Fruit fly (Drosophila melanogaster) whole organism, embryonic: ENCODE data around the gene CG2493.

Source experiments
- CG10565 ChIP-seq: fragments of 200-800 bp; sonication (Bioruptor generic); optimal IDR thresholded peaks from 3 replicates; lab custom pipeline; 2016; ENCODE audit warnings: missing biosample characterization, mild to moderate bottlenecking, missing genetic modification characterization
- CG12104 ChIP-seq: fragments of 200-800 bp; sonication (Bioruptor generic); optimal IDR thresholded peaks from 3 replicates; lab custom pipeline; 2016; ENCODE audit warnings: missing biosample characterization, missing genetic modification characterization
- CG12659 ChIP-seq: fragments of 200-800 bp; sonication (Bioruptor generic); optimal IDR thresholded peaks from 3 replicates; lab custom pipeline; 2017; ENCODE audit warnings: mild to moderate bottlenecking, missing biosample characterization, missing genetic modification reagents, missing genetic modification characterization
- CG15269 ChIP-seq: fragments of 200-800 bp; sonication (Bioruptor generic); optimal IDR thresholded peaks from 2 replicates; lab custom pipeline; 2018; ENCODE audit warnings: missing biosample characterization, mild to moderate bottlenecking, missing genetic modification characterization, moderate library complexity
- CG1603 ChIP-seq: fragments of 200-800 bp; sonication (Bioruptor generic); optimal IDR thresholded peaks from 2 replicates; lab custom pipeline; 2019; ENCODE audit warnings: missing biosample characterization, mild to moderate bottlenecking, missing genetic modification characterization, moderate library complexity
- CG17359 ChIP-seq: fragments of 200-800 bp; sonication (Bioruptor generic); optimal IDR thresholded peaks from 3 replicates; lab custom pipeline; 2018; ENCODE audit warnings: missing biosample characterization, mild to moderate bottlenecking, missing genetic modification characterization, moderate library complexity
- CG18599 ChIP-seq: fragments of 200-800 bp; sonication (Bioruptor generic); optimal IDR thresholded peaks from 3 replicates; lab custom pipeline; 2017; ENCODE audit warnings: missing biosample characterization, missing genetic modification characterization, mild to moderate bottlenecking, moderate library complexity, missing genetic modification reagents
- CG18619 ChIP-seq: fragments of 200-800 bp; sonication (Bioruptor generic); optimal IDR thresholded peaks from 3 replicates; lab custom pipeline; 2017; ENCODE audit warnings: missing biosample characterization, mild to moderate bottlenecking, missing genetic modification characterization
- CG2116 ChIP-seq: fragments of 200-800 bp; sonication (Bioruptor generic); optimal IDR thresholded peaks from 3 replicates; lab custom pipeline; 2018; ENCODE audit warnings: missing biosample characterization, mild to moderate bottlenecking, missing genetic modification characterization
- CG2129 ChIP-seq: fragments of 200-800 bp; sonication (Bioruptor generic); IDR thresholded peaks from 2 replicates; pipeline ENCODE4 v1.3.6; 2022; ENCODE audit warnings: missing biosample characterization, missing genetic modification characterization; ENCODE audit not compliant: partially characterized antibody
- CG2202 ChIP-seq: fragments of 200-800 bp; sonication (Bioruptor generic); optimal IDR thresholded peaks from 2 replicates; lab custom pipeline; 2018; ENCODE audit warnings: missing biosample characterization, mild to moderate bottlenecking, missing genetic modification characterization
- CG2712 ChIP-seq: fragments of 200-800 bp; optimal IDR thresholded peaks from 3 replicates; lab custom pipeline; 2019; ENCODE audit warnings: missing biosample characterization, mild to moderate bottlenecking, missing genetic modification characterization, moderate library complexity
- CG30403 ChIP-seq: fragments of 200-800 bp; sonication (Bioruptor generic); optimal IDR thresholded peaks from 3 replicates; lab custom pipeline; 2016; ENCODE audit warnings: missing biosample characterization, missing genetic modification characterization
- CG3065 ChIP-seq: fragments of 200-800 bp; sonication (Bioruptor generic); optimal IDR thresholded peaks from 2 replicates; lab custom pipeline; 2016; ENCODE audit warnings: missing biosample characterization, missing genetic modification characterization
- CG31441 ChIP-seq: fragments of 200-800 bp; sonication (Bioruptor generic); IDR thresholded peaks from 2 replicates; pipeline ENCODE4 v1.3.6; 2022; ENCODE audit warnings: missing biosample characterization, missing genetic modification characterization
- CG6689 ChIP-seq: fragments of 200-800 bp; sonication (Bioruptor generic); IDR thresholded peaks from 2 replicates; pipeline ENCODE4 v1.3.6; 2022; ENCODE audit warnings: missing biosample characterization, missing genetic modification characterization
- CG7786 ChIP-seq: fragments of 200-800 bp; sonication (Bioruptor generic); optimal IDR thresholded peaks from 2 replicates; lab custom pipeline; 2016; ENCODE audit warnings: missing biosample characterization, missing genetic modification characterization
- CG7987 ChIP-seq: fragments of 200-800 bp; sonication (Bioruptor generic); optimal IDR thresholded peaks from 2 replicates; lab custom pipeline; 2018; ENCODE audit warnings: missing biosample characterization, mild to moderate bottlenecking, missing genetic modification characterization, moderate library complexity
- Dref ChIP-seq: fragments of 200-800 bp; sonication (Bioruptor generic); IDR thresholded peaks from 2 replicates; pipeline ENCODE4 v1.3.6; 2022; ENCODE audit warnings: missing biosample characterization, missing genetic modification characterization
- Eip74EF ChIP-seq, 2 experiments: fragments of 200-800 bp in 1 of 2; fragments of >200 bp in 1 of 2; sonication (Bioruptor generic) in 1 of 2; optimal IDR thresholded peaks; 2 replicates each; lab custom pipeline; 2017 to 2019; ENCODE audit warnings: missing biosample characterization in 2 of 2, missing genetic modification characterization in 2 of 2, mild to moderate bottlenecking in 1 of 2, moderate library complexity in 1 of 2
- Fer1 ChIP-seq: fragments of 200-800 bp; sonication (Bioruptor generic); optimal IDR thresholded peaks from 2 replicates; lab custom pipeline; 2017; ENCODE audit warnings: missing biosample characterization, mild to moderate bottlenecking, missing genetic modification characterization
- HHEX ChIP-seq: fragments of 200-800 bp; sonication (Bioruptor generic); optimal IDR thresholded peaks from 3 replicates; lab custom pipeline; 2017; ENCODE audit warnings: missing biosample characterization, mild to moderate bottlenecking, missing genetic modification characterization, missing genetic modification reagents
- Hr51 ChIP-seq, 2 experiments: fragments of 200-800 bp; sonication (Bioruptor generic); optimal IDR thresholded peaks; 2 replicates in 1 of 2; 3 replicates in 1 of 2; lab custom pipeline; 2016 to 2018; ENCODE audit warnings: missing biosample characterization in 2 of 2, missing genetic modification characterization in 2 of 2, mild to moderate bottlenecking in 1 of 2, moderate library complexity in 1 of 2
- Hr78 ChIP-seq, 2 experiments: fragments of 200-800 bp in 1 of 2; fragments of >200 bp in 1 of 2; sonication (Bioruptor generic) in 1 of 2; optimal IDR thresholded peaks; 2 replicates each; lab custom pipeline; 2017 to 2019; ENCODE audit warnings: missing biosample characterization in 2 of 2, missing genetic modification characterization in 2 of 2, mild to moderate bottlenecking in 1 of 2, moderate library complexity in 1 of 2
- Lpt ChIP-seq: fragments of >200 bp; optimal IDR thresholded peaks from 2 replicates; lab custom pipeline; 2018; ENCODE audit warnings: missing biosample characterization, missing genetic modification characterization
- Ssrp ChIP-seq: fragments of 200-800 bp; sonication (Bioruptor generic); optimal IDR thresholded peaks from 2 replicates; lab custom pipeline; 2018; ENCODE audit warnings: missing biosample characterization, mild to moderate bottlenecking, missing genetic modification characterization, moderate library complexity
- Trl ChIP-seq, 3 experiments: fragments of >200 bp in 2 of 3; fragments of 200-800 bp in 1 of 3; sonication (Bioruptor generic) in 1 of 3; optimal IDR thresholded peaks; 2 replicates in 1 of 3; 3 replicates in 2 of 3; lab custom pipeline; 2016 to 2017; ENCODE audit warnings: missing biosample characterization in 1 of 3, missing genetic modification characterization in 1 of 3
- ac ChIP-seq: fragments of 200-800 bp; sonication (Bioruptor generic); optimal IDR thresholded peaks from 3 replicates; lab custom pipeline; 2017; ENCODE audit warnings: missing biosample characterization, mild to moderate bottlenecking, missing genetic modification characterization
- amos ChIP-seq: fragments of 200-800 bp; sonication (Bioruptor generic); IDR thresholded peaks from 2 replicates; pipeline ENCODE4 v1.3.6; 2022; ENCODE audit warnings: missing biosample characterization, missing genetic modification characterization; ENCODE audit not compliant: partially characterized antibody
- ara ChIP-seq: fragments of 200-800 bp; sonication (Bioruptor generic); IDR thresholded peaks from 2 replicates; pipeline ENCODE4 v1.3.6; 2022; ENCODE audit warnings: missing biosample characterization, missing genetic modification characterization
- bcd ChIP-seq: fragments of 200-800 bp; sonication (Bioruptor generic); optimal IDR thresholded peaks from 2 replicates; lab custom pipeline; 2017; ENCODE audit warnings: missing biosample characterization, mild to moderate bottlenecking, missing genetic modification characterization
- cad ChIP-seq: fragments of >200 bp; optimal IDR thresholded peaks from 2 replicates; lab custom pipeline; 2017; ENCODE audit warnings: missing biosample characterization, missing genetic modification characterization
- chinmo ChIP-seq: fragments of 200-800 bp; sonication (Bioruptor generic); IDR thresholded peaks from 4 replicates; pipeline ENCODE4 v1.3.6; 2022; ENCODE audit warnings: missing biosample characterization, missing genetic modification characterization; ENCODE audit not compliant: partially characterized antibody
- da ChIP-seq: fragments of 200-800 bp; sonication (Bioruptor generic); optimal IDR thresholded peaks from 2 replicates; lab custom pipeline; 2016; ENCODE audit warnings: missing biosample characterization, missing genetic modification characterization
- ems ChIP-seq: fragments of 200-800 bp; sonication (Bioruptor generic); optimal IDR thresholded peaks from 3 replicates; lab custom pipeline; 2016; ENCODE audit warnings: missing biosample characterization, missing genetic modification characterization
- fd3F ChIP-seq: fragments of 200-800 bp; sonication (Bioruptor generic); optimal IDR thresholded peaks from 2 replicates; lab custom pipeline; 2018; ENCODE audit warnings: missing biosample characterization, mild to moderate bottlenecking, missing genetic modification characterization, moderate library complexity
- insv ChIP-seq, 2 experiments: fragments of 200-800 bp; sonication (Bioruptor generic); optimal IDR thresholded peaks; 3 replicates each; lab custom pipeline; 2016 to 2018; ENCODE audit warnings: missing biosample characterization in 2 of 2, missing genetic modification characterization in 2 of 2
- nau ChIP-seq: fragments of 200-800 bp; sonication (Bioruptor generic); optimal IDR thresholded peaks from 3 replicates; lab custom pipeline; 2017; ENCODE audit warnings: missing biosample characterization, mild to moderate bottlenecking, missing genetic modification characterization, missing genetic modification reagents
- nerfin-1 ChIP-seq: fragments of 200-800 bp; sonication (Bioruptor generic); optimal IDR thresholded peaks from 3 replicates; lab custom pipeline; 2019; ENCODE audit warnings: missing biosample characterization, mild to moderate bottlenecking, missing genetic modification characterization, moderate library complexity
- nom ChIP-seq: fragments of 200-800 bp; sonication (Bioruptor generic); optimal IDR thresholded peaks from 2 replicates; lab custom pipeline; 2017; ENCODE audit warnings: missing biosample characterization, missing genetic modification characterization, mild to moderate bottlenecking, moderate library complexity, missing genetic modification reagents
- psq ChIP-seq: fragments of 200-800 bp; sonication (Bioruptor generic); optimal IDR thresholded peaks from 2 replicates; lab custom pipeline; 2017; ENCODE audit warnings: missing biosample characterization, missing genetic modification characterization
- ro ChIP-seq: fragments of 200-800 bp; sonication (Bioruptor generic); IDR thresholded peaks from 2 replicates; pipeline ENCODE4 v1.3.6; 2022; ENCODE audit warnings: missing biosample characterization, missing genetic modification characterization
- sc ChIP-seq, 3 experiments: fragments of >200 bp in 2 of 3; fragments of 200-800 bp in 1 of 3; sonication (Bioruptor generic) in 1 of 3; optimal IDR thresholded peaks; 2 replicates in 2 of 3; 3 replicates in 1 of 3; lab custom pipeline; 2017; ENCODE audit warnings: mild to moderate bottlenecking in 1 of 3, missing biosample characterization in 1 of 3, missing genetic modification characterization in 1 of 3, missing genetic modification reagents in 1 of 3
- sna ChIP-seq: fragments of 200-800 bp; sonication (Bioruptor generic); IDR thresholded peaks from 2 replicates; pipeline ENCODE4 v1.3.6; 2022; ENCODE audit warnings: missing biosample characterization, missing genetic modification characterization; ENCODE audit not compliant: partially characterized antibody
- unc-4 ChIP-seq: fragments of 200-800 bp; sonication (Bioruptor generic); IDR thresholded peaks from 2 replicates; pipeline ENCODE4 v1.3.6; 2022; ENCODE audit warnings: missing biosample characterization, missing genetic modification characterization; ENCODE audit not compliant: partially characterized antibody
- vnd ChIP-seq: fragments of 200-800 bp; sonication (Bioruptor generic); IDR thresholded peaks from 3 replicates; pipeline ENCODE4 v1.3.6; 2022; ENCODE audit warnings: missing biosample characterization, missing genetic modification characterization; ENCODE audit not compliant: partially characterized antibody
- zf30C ChIP-seq: fragments of 200-800 bp; sonication (Bioruptor generic); optimal IDR thresholded peaks from 3 replicates; lab custom pipeline; 2018; ENCODE audit warnings: missing biosample characterization, mild to moderate bottlenecking, missing genetic modification characterization

The CG2493 gene

dm6 chr2L:20463316-20463856 is at the start of gene CG2493 (continued):
- TF ChIP-seq zf30C (GFP tag; lab: Kevin White, UChicago) (no peak), ro (GFP tag; lab: Robert Waterston, UW) (no peak), bcd (peak; percentile 30), CG10565 (GFP tag; lab: Kevin White, UChicago) (no peak), CG2116 (GFP tag; lab: Kevin White, UChicago) (peak; percentile 35), nau (GFP tag; lab: Kevin White, UChicago) (no peak), sna (GFP tag; lab: Robert Waterston, UW) (no peak), CG6689 (GFP tag; lab: Robert Waterston, UW) (0 out of 2 replicates have a peak, but pooled peaks have one; percentile 26), CG12104 (no peak), da (GFP tag; lab: Kevin White, UChicago) (no peak), insv (GFP tag; optimal IDR thresholded peaks at IDR 0.05; lab: Kevin White, UChicago) (no peak), CG15269 (tag; lab: Kevin White, UChicago) (no peak), vnd (no peak), amos (GFP tag; lab: Robert Waterston, UW) (no peak), CG7987 (GFP tag; lab: Kevin White, UChicago) (no peak), CG2712 (tag; lab: Kevin White, UChicago) (peak; percentile 65), ac (no peak), sc (optimal IDR thresholded peaks at IDR 0.05; lab: Kevin White, UChicago) (no peak), sc (GFP tag; optimal IDR thresholded peaks at IDR 0.05; lab: Kevin White, UChicago) (no peak), Dref (peak; percentile 49), HHEX (GFP tag; lab: Kevin White, UChicago) (no peak), Hr78 (GFP tag; optimal IDR thresholded peaks at IDR 0.05; lab: Kevin White, UChicago) (no peak), CG17359 (peak; percentile 33), nom (GFP tag; lab: Kevin White, UChicago) (peak; percentile 37), CG18599 (GFP tag; lab: Kevin White, UChicago) (peak; percentile 33), CG31441 (GFP tag; lab: Robert Waterston, UW) (peak; percentile 43; the same call in 1 of the 2 replicates), CG30403 (GFP tag; lab: Kevin White, UChicago) (peak; percentile 5), Fer1 (peak; percentile 45), Trl (optimal IDR thresholded peaks at IDR 0.05; lab: Kevin White, UChicago) (no peak), Trl (GFP tag; optimal IDR thresholded peaks at IDR 0.05; lab: Kevin White, UChicago) (no peak), CG2202 (tag; lab: Kevin White, UChicago) (no peak), CG2129 (GFP tag; lab: Robert Waterston, UW) (no peak), CG12659 (GFP tag; lab: Kevin White, UChicago) (no peak), Lpt (no peak), CG18619 (GFP tag; lab: Kevin White, UChicago) (no peak), CG3065 (no peak), CG7786 (GFP tag; lab: Kevin White, UChicago) (no peak), unc-4 (no peak), psq (GFP tag; lab: Kevin White, UChicago) (no peak), ems (GFP tag; lab: Kevin White, UChicago) (no peak), Eip74EF (GFP tag; optimal IDR thresholded peaks at IDR 0.05; lab: Kevin White, UChicago) (no peak), fd3F (GFP tag; lab: Kevin White, UChicago) (no peak), ara (GFP tag; lab: Robert Waterston, UW) (no peak), chinmo (no peak), CG1603 (peak; percentile 18), nerfin-1 (tag; lab: Kevin White, UChicago) (peak; percentile 3), Hr51 (GFP tag; optimal IDR thresholded peaks at IDR 0.05; lab: Kevin White, UChicago) (no peak), Ssrp (tag; lab: Kevin White, UChicago) (no peak), cad (GFP tag; lab: Kevin White, UChicago) (no peak)
